Worm (Caenorhabditis elegans): Measurements from ENCODE around the gene F55F1.2.

The F55F1.2 gene

DNA sequence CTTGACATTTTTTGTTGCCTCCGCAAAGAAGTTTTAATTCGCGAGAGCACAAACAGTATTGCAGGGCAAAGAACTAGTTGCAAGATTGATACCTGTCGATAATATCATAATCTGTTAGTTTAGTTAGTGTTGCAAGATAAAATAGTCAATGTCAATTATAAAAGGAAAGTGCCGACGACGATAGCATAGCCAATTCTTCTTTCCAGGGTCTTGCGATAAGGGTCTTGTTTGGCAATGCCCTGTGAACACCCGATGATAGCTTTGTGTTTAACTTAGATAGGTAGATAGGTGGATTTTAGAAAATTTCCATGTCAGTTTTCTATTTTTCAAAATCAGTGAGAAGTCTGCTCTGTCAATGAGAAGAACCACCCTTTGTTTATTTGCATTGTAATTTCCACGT, 24.5 kb upstream of the F55F1.2 start:
- TF ChIP-seq elt-2 (tag; optimal IDR thresholded peaks at IDR 0.05) (peak; percentile 90), ceh-30 (tag; optimal IDR thresholded peaks at IDR 0.05) (no peak), sox-2 (GFP tag; IDR thresholded peaks at IDR 0.05) (no peak)

DNA sequence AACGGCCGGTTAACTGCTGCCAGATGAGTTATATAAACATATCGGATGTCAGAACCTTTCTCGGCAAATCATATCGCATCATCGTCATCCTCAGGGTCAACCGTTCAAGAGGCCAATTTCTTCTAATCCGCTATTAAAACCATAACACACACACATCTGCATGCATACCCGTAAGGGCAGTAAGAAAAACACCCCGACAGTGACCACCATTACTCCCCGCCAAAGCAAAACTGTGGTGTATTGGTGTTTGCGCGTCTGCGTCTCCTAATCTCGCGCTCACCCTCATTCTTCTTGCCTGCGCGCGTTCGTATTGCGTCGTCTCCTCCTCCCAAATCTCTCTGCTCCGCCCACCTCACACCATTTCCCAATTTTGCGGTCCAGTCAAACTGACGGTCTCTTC, 23.7 kb upstream of the F55F1.2 start:
- TF ChIP-seq ceh-2 (tag; optimal IDR thresholded peaks at IDR 0.05): peak; percentile 26
- peak; percentile 4 for TF ChIP-seq ceh-31 (tag; optimal IDR thresholded peaks at IDR 0.05)
- peak; percentile 14 for TF ChIP-seq fkh-6 (tag; optimal IDR thresholded peaks at IDR 0.05)
- TF ChIP-seq tbx-2 (tag; optimal IDR thresholded peaks at IDR 0.05): peak; percentile 62
- no peak for TF ChIP-seq T23F11.4 (GFP tag; optimal IDR thresholded peaks at IDR 0.05)
- peak; percentile 32 for TF ChIP-seq ref-2 (tag; optimal IDR thresholded peaks at IDR 0.05)
- TF ChIP-seq nhr-11 (tag; optimal IDR thresholded peaks at IDR 0.05): no peak
- peak; percentile 85 for TF ChIP-seq ceh-34 (tag; optimal IDR thresholded peaks at IDR 0.05)
- TF ChIP-seq sdc-2 (tag; optimal IDR thresholded peaks at IDR 0.05): peak; percentile 44
- no peak for TF ChIP-seq odd-2 (tag; optimal IDR thresholded peaks at IDR 0.05)

- TF ChIP-seq unc-42 (tag; optimal IDR thresholded peaks at IDR 0.05): peak; percentile 37
- TF ChIP-seq pros-1 (tag; optimal IDR thresholded peaks at IDR 0.05): no peak
- TF ChIP-seq ceh-31 (tag; optimal IDR thresholded peaks at IDR 0.05): peak; percentile 4
Measured at ce11 chrX:2777973-2778372, 8.1 kb upstream of the F55F1.2 start.

DNA sequence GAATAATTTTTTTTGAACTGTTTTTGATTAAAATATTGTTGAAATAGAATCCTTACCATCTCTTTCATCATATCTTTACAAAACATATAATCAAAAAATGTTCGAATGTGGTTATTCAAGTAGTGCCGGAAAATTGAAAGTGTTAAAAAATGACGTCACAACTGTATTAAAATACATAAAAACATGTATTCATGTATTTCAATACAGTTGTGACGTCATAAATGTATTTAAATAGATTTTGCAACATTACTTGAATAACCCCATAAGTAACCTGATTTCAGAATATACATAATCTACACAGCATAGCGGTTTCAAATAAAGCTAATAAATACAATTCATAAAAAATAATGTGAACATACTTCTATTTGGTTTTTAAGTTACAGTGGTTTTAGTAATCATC, 7.1 kb upstream of the F55F1.2 start:
- no peak for TF ChIP-seq K09A11.1 (tag; optimal IDR thresholded peaks at IDR 0.05; ENCODE audit: insufficient read depth)
- TF ChIP-seq hlh-15 (tag; optimal IDR thresholded peaks at IDR 0.05): no peak
- no peak for TF ChIP-seq ama-1 (optimal IDR thresholded peaks at IDR 0.05)
- no peak for TF ChIP-seq gmeb-2 (tag; optimal IDR thresholded peaks at IDR 0.05)
- no peak for TF ChIP-seq pag-3 (tag; optimal IDR thresholded peaks at IDR 0.05; ENCODE audit: borderline replicate concordance)
- no peak for TF ChIP-seq dmd-4 (tag; optimal IDR thresholded peaks at IDR 0.05; ENCODE audit: borderline replicate concordance)
- no peak for TF ChIP-seq ets-4 (tag; optimal IDR thresholded peaks at IDR 0.05)
- TF ChIP-seq ceh-9 (tag; optimal IDR thresholded peaks at IDR 0.05): no peak
- TF ChIP-seq ttx-3 (tag; optimal IDR thresholded peaks at IDR 0.05): no peak
- no peak for TF ChIP-seq hlh-8 (tag; optimal IDR thresholded peaks at IDR 0.05)
- TF ChIP-seq odd-2 (tag; optimal IDR thresholded peaks at IDR 0.05): no peak
- no peak for TF ChIP-seq dve-1 (tag; optimal IDR thresholded peaks at IDR 0.05)
- no peak for TF ChIP-seq unc-55 (GFP tag; optimal IDR thresholded peaks at IDR 0.05)
- no peak for TF ChIP-seq ceh-45 (GFP tag; IDR thresholded peaks at IDR 0.05)
- TF ChIP-seq tbx-7 (tag; optimal IDR thresholded peaks at IDR 0.05): no peak
- TF ChIP-seq nfya-1 (tag; optimal IDR thresholded peaks at IDR 0.05): no peak
- TF ChIP-seq pax-1 (tag; optimal IDR thresholded peaks at IDR 0.05): no peak
- no peak for TF ChIP-seq nhr-11 (tag; optimal IDR thresholded peaks at IDR 0.05)
- no peak for TF ChIP-seq zip-5 (tag; optimal IDR thresholded peaks at IDR 0.05)
- no peak for TF ChIP-seq elt-2 (tag; optimal IDR thresholded peaks at IDR 0.05)

ce11 chrX:2771742-2772141, 1.9 kb upstream of the F55F1.2 start, which contains the start of gene cgef-1:
Gene cgef-1, plus strand, starts transcription at chrX:2772042.
- peak; percentile 39 for TF ChIP-seq unc-42 (tag; optimal IDR thresholded peaks at IDR 0.05)
- no peak for TF ChIP-seq rnt-1 (tag; optimal IDR thresholded peaks at IDR 0.05)

DNA sequence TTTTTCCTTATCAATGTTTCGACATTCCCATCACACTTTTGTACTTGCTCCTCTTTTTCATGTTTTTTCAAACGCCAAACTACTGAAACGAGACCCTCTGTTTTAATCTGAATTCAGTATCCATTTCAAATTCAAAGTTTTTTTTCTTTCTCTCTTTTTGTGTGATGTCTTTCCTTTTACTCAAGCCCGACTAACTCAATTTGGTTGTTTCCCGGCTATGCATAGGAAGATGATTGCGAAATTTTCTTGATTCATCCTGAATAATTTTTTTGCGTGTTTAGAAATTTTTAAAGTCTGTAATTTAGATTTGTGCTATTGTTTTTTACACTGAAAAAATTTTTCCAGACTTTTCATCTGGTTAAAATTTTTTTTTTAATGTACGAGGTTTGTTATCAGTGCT, 5.6 kb downstream of the F55F1.2 start:
- TF ChIP-seq pax-1 (tag; optimal IDR thresholded peaks at IDR 0.05) (no peak), pros-1 (tag; optimal IDR thresholded peaks at IDR 0.05) (no peak), che-1 (tag; optimal IDR thresholded peaks at IDR 0.05) (no peak), pha-4 (tag; optimal IDR thresholded peaks at IDR 0.05) (no peak), ceh-18 (tag; optimal IDR thresholded peaks at IDR 0.05) (no peak), madf-2 (tag; optimal IDR thresholded peaks at IDR 0.05) (no peak), unc-42 (tag; optimal IDR thresholded peaks at IDR 0.05) (peak; percentile 76), ceh-2 (tag; optimal IDR thresholded peaks at IDR 0.05) (no peak)

All from whole organism, late embryonic.